Fruit fly (Drosophila melanogaster): ENCODE measurements around the gene Aduk.

DNA sequence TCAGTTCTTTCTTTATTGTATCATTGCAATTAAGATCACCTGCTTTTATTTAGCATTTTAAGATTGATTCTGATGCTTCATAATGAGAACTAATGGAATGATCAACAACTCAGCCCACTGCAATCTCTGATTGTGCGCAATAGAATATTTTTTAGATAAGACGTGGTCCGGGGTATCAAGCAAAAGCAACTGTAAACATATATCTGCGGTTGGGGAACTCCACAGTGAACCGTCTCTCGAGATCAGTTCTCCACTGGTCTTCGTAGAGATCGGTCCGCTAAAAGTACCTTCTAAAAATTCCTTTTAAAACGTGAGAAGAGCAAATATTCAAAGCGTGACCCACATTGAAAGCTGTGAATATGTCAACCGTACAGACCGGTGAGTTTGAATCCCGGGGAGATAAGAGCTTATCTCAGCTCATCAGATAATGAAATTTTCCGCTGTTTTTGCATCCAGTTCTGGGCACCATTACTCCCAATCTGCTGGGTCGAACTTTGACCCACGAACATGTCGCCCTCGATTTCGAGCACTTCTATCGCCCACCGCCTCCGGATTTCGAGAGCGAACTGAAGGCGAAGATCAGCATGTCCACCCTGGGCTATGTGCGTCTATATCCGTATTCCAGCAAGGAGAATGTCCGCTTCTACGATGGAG, 28.7 kb upstream of the Aduk start, which contains the start of gene CG18473:
- no peak for TF ChIP-seq usp (GFP tag; optimal IDR thresholded peaks at IDR 0.05)
- TF ChIP-seq CG16779 (GFP tag; IDR thresholded peaks at IDR 0.05): no peak
- no peak for TF ChIP-seq CG14050 (GFP tag; IDR thresholded peaks at IDR 0.05)
- TF ChIP-seq dpn (GFP tag; optimal IDR thresholded peaks at IDR 0.05): no peak
- TF ChIP-seq tgo (GFP tag; IDR thresholded peaks at IDR 0.05): no peak
- TF ChIP-seq CG4424 (GFP tag; optimal IDR thresholded peaks at IDR 0.05): no peak
- TF ChIP-seq sens-2 (GFP tag; IDR thresholded peaks at IDR 0.05): no peak
- no peak for TF ChIP-seq CG11247 (GFP tag; IDR thresholded peaks at IDR 0.05)
- TF ChIP-seq az2 (GFP tag; optimal IDR thresholded peaks at IDR 0.05): no peak

Data from whole organism, embryonic.